Worm (Caenorhabditis elegans) whole organism, L4/young adult: ENCODE results near the gene C34F11.8.

Source experiments
- W03F9.2 ChIP-seq: fragments of 150-350 bp; optimal IDR thresholded peaks from 2 replicates; lab custom pipeline; 2014; ENCODE audit warnings: missing biosample characterization, missing genetic modification characterization
- him-1 ChIP-seq: sonication (generic microtip); optimal IDR thresholded peaks from 2 replicates; lab custom pipeline; 2016; ENCODE audit warnings: missing genotype, missing genetic modification reagents, missing genetic modification characterization, missing compliant biosample characterization

DNA sequence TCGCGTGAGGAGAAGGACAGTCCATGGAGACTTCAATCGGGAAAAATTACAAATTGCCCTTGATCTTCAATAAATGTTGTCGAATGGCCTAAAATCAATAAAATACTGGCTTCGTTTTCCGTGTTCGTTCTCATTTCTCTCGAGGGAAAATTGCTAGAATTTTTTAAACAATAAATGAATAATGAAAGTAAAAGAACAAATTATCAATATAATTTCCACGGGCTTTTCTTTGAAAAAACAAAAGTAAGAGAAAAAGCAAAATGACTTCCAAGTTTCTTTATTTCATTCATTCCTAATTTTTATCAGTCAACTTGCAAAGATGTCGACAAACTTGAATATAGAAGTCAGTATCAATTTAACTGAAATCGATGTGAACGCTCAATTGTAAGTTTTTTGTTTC is 1.9 kb upstream of the C34F11.8 start, which contains the start of gene C34F11.1:
- TF ChIP-seq W03F9.2 (tag; lab: Kevin White, UChicago) (no peak), him-1 (tag; lab: Kevin White, UChicago) (no peak)
